Worm (Caenorhabditis elegans): ENCODE measurements around the gene gur-4.

gur-4 gene

DNA sequence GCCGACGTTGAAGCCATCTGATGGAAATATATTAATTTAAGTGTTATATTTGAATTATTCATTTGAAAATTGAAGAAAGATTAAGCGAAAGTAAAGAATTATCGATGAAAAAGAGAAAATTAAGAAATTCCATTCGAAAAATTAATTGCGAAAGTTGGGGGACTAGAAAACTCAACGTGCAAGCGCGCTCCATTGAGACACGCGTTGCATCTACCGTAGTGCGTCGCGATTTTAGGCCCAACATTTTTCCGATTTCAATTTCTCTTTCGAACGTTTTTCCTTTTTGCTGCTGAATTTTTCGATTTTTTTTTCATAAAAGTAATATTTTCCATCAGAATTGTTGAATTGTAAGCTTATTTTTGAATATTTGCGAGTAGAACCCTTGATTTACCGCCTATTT, 49.8 kb downstream of the gur-4 start, which contains the start of gene Y48B6A.1:
Gene Y48B6A.1 (minus strand): TSS at position 17 of the 400 bp plus-strand sequence.
- TF ChIP-seq C16A3.4 (tag; optimal IDR thresholded peaks at IDR 0.05) (peak; percentile 98), mef-2 (tag; optimal IDR thresholded peaks at IDR 0.05) (peak; percentile 10), alr-1 (tag; optimal IDR thresholded peaks at IDR 0.05; ENCODE audit: borderline replicate concordance) (no peak), lsy-2 (tag; optimal IDR thresholded peaks at IDR 0.05) (peak; percentile 98 to 99), dpl-1 (GFP tag; optimal IDR thresholded peaks at IDR 0.05) (peak; percentile 88 to 91 (median 88)), zip-4 (GFP tag; optimal IDR thresholded peaks at IDR 0.05) (peak; percentile 65), nhr-71 (tag; optimal IDR thresholded peaks at IDR 0.05) (peak; percentile 96), nhr-28 (tag; optimal IDR thresholded peaks at IDR 0.05) (no peak), efl-3 (GFP tag; optimal IDR thresholded peaks at IDR 0.05) (no peak), nhr-12 (tag; optimal IDR thresholded peaks at IDR 0.05) (no peak), Y116A8C.19 (tag; optimal IDR thresholded peaks at IDR 0.05; ENCODE audit: borderline replicate concordance) (no peak), ceh-90 (tag; optimal IDR thresholded peaks at IDR 0.05) (peak; percentile 90), swsn-7 (tag; optimal IDR thresholded peaks at IDR 0.05) (peak; percentile 90), aha-1 (tag; optimal IDR thresholded peaks at IDR 0.05) (peak; percentile 44), elt-3 (tag; optimal IDR thresholded peaks at IDR 0.05) (peak in 5 of 6 experiments; percentile 71 to 100 (median 85)), ces-1 (GFP tag; optimal IDR thresholded peaks at IDR 0.05) (no peak), hpl-2 (GFP tag; optimal IDR thresholded peaks at IDR 0.05) (peak; percentile 82), ceh-63 (GFP tag; optimal IDR thresholded peaks at IDR 0.05) (peak; percentile 35), F16B12.6 (tag; optimal IDR thresholded peaks at IDR 0.05) (peak; percentile 79), snu-23 (GFP tag; optimal IDR thresholded peaks at IDR 0.05) (peak; percentile 96), elt-2 (tag; optimal IDR thresholded peaks at IDR 0.05) (peak; percentile 49), nhr-47 (tag; optimal IDR thresholded peaks at IDR 0.05) (peak; percentile 95), ztf-11 (tag; optimal IDR thresholded peaks at IDR 0.05) (peak in 1 of 2 experiments; percentile 89), nhr-11 (tag; optimal IDR thresholded peaks at IDR 0.05) (peak; percentile 66), mep-1 (tag; optimal IDR thresholded peaks at IDR 0.05) (peak; percentile 98), nhr-19 (GFP tag; conservative IDR thresholded peaks at IDR 0.05) (peak; percentile 90), snpc-4 (tag; optimal IDR thresholded peaks at IDR 0.05) (peak; percentile 94), lin-15B (tag; optimal IDR thresholded peaks at IDR 0.05) (peak; percentile 99), skn-1 (tag; optimal IDR thresholded peaks at IDR 0.05) (peak; percentile 97), nhr-77 (tag; optimal IDR thresholded peaks at IDR 0.05) (peak; percentile 99), lir-3 (tag; optimal IDR thresholded peaks at IDR 0.05; ENCODE audit: poor library complexity) (peak; percentile 97), nhr-85 (tag) (peak; percentile 94), nhr-84 (tag; optimal IDR thresholded peaks at IDR 0.05) (peak; percentile 23), rnt-1 (tag; optimal IDR thresholded peaks at IDR 0.05) (peak; percentile 99), fkh-10 (GFP tag; optimal IDR thresholded peaks at IDR 0.05) (peak; percentile 66), fos-1 (tag; optimal IDR thresholded peaks at IDR 0.05) (peak; percentile 77), pax-3 (tag; optimal IDR thresholded peaks at IDR 0.05) (peak; percentile 93), nhr-90 (tag; optimal IDR thresholded peaks at IDR 0.05; ENCODE audit: poor library complexity) (peak; percentile 96), blmp-1 (tag; optimal IDR thresholded peaks at IDR 0.05) (peak; percentile 87), egl-27 (tag; optimal IDR thresholded peaks at IDR 0.05) (peak; percentile 8 to 63), unc-130 (tag; optimal IDR thresholded peaks at IDR 0.05) (peak; percentile 99), unc-62 (GFP tag; optimal IDR thresholded peaks at IDR 0.05) (no peak), zag-1 (tag; optimal IDR thresholded peaks at IDR 0.05) (no peak), pag-3 (tag; optimal IDR thresholded peaks at IDR 0.05; ENCODE audit: borderline replicate concordance, insufficient read depth) (peak; percentile 54), sox-4 (tag; optimal IDR thresholded peaks at IDR 0.05) (peak; percentile 71), lin-35 (GFP tag; optimal IDR thresholded peaks at IDR 0.05) (peak; percentile 93 to 95), hlh-4 (tag; optimal IDR thresholded peaks at IDR 0.05) (no peak), unc-30 (tag; optimal IDR thresholded peaks at IDR 0.05) (no peak), nhr-237 (tag; optimal IDR thresholded peaks at IDR 0.05) (peak; percentile 90), sup-37 (GFP tag; optimal IDR thresholded peaks at IDR 0.05) (peak; percentile 30), mab-9 (GFP tag; IDR thresholded peaks at IDR 0.05) (peak; percentile 75; the same call in 1 of the 2 replicates), unc-86 (tag; optimal IDR thresholded peaks at IDR 0.05) (peak; percentile 84)

Measured in whole organism, L1 larva.